Fruit fly (Drosophila melanogaster) whole organism, embryonic: ENCODE data around the gene CG31126.

Experiments
- CG10366 ChIP-seq: fragments of 200-800 bp; sonication (Bioruptor generic); IDR thresholded peaks from 2 replicates; pipeline ENCODE4 v1.3.6; 2022; ENCODE audit warnings: missing biosample characterization, missing genetic modification characterization
- CG11695 ChIP-seq: fragments of 200-800 bp; sonication (Bioruptor generic); IDR thresholded peaks from 3 replicates; pipeline ENCODE4 v1.3.6; 2022; ENCODE audit warnings: missing biosample characterization, missing genetic modification characterization
- CG11723 ChIP-seq: fragments of 200-800 bp; sonication (Bioruptor generic); optimal IDR thresholded peaks from 2 replicates; lab custom pipeline; 2017; ENCODE audit warnings: missing biosample characterization, mild to moderate bottlenecking, missing genetic modification characterization
- CG12104 ChIP-seq: fragments of 200-800 bp; sonication (Bioruptor generic); optimal IDR thresholded peaks from 3 replicates; lab custom pipeline; 2016; ENCODE audit warnings: missing biosample characterization, missing genetic modification characterization
- CG13424 ChIP-seq: fragments of 200-800 bp; sonication (Bioruptor generic); optimal IDR thresholded peaks from 2 replicates; lab custom pipeline; 2019; ENCODE audit warnings: missing biosample characterization, mild to moderate bottlenecking, missing genetic modification characterization, moderate library complexity
- CG14441 ChIP-seq: fragments of 200-800 bp; sonication (Bioruptor generic); IDR thresholded peaks from 2 replicates; pipeline ENCODE4 v1.3.6; 2022; ENCODE audit warnings: missing biosample characterization, missing genetic modification characterization
- CG14667 ChIP-seq: fragments of 200-800 bp; sonication (Bioruptor generic); IDR thresholded peaks from 2 replicates; pipeline ENCODE4 v1.3.6; 2022; ENCODE audit warnings: missing biosample characterization, missing genetic modification characterization
- CG15696 ChIP-seq: fragments of 200-800 bp; sonication (Bioruptor generic); optimal IDR thresholded peaks from 2 replicates; lab custom pipeline; 2019; ENCODE audit warnings: missing biosample characterization, mild to moderate bottlenecking, missing genetic modification characterization, moderate library complexity
- CG17802 ChIP-seq: fragments of 200-800 bp; sonication (Bioruptor generic); optimal IDR thresholded peaks from 2 replicates; lab custom pipeline; 2018; ENCODE audit warnings: missing biosample characterization, mild to moderate bottlenecking, missing genetic modification characterization, moderate library complexity
- CG2120 ChIP-seq: fragments of 200-800 bp; sonication (Bioruptor generic); optimal IDR thresholded peaks from 3 replicates; lab custom pipeline; 2016; ENCODE audit warnings: missing biosample characterization, missing genetic modification characterization
- CG2202 ChIP-seq: fragments of 200-800 bp; sonication (Bioruptor generic); optimal IDR thresholded peaks from 2 replicates; lab custom pipeline; 2018; ENCODE audit warnings: missing biosample characterization, mild to moderate bottlenecking, missing genetic modification characterization
- CG2889 ChIP-seq: fragments of 200-800 bp; sonication (Bioruptor generic); IDR thresholded peaks from 3 replicates; pipeline ENCODE4 v1.3.6; 2022; ENCODE audit warnings: missing biosample characterization, missing genetic modification characterization
- CG3407 ChIP-seq: fragments of 200-800 bp; sonication (Bioruptor generic); optimal IDR thresholded peaks from 2 replicates; lab custom pipeline; 2018; ENCODE audit warnings: missing biosample characterization, mild to moderate bottlenecking, missing genetic modification characterization
- CG3847 ChIP-seq: fragments of 200-800 bp; sonication (Bioruptor generic); IDR thresholded peaks from 2 replicates; pipeline ENCODE4 v1.3.6; 2022; ENCODE audit warnings: missing biosample characterization, missing genetic modification characterization
- CG7786 ChIP-seq: fragments of 200-800 bp; sonication (Bioruptor generic); optimal IDR thresholded peaks from 2 replicates; lab custom pipeline; 2016; ENCODE audit warnings: missing biosample characterization, missing genetic modification characterization
- CG7987 ChIP-seq: fragments of 200-800 bp; sonication (Bioruptor generic); optimal IDR thresholded peaks from 2 replicates; lab custom pipeline; 2018; ENCODE audit warnings: missing biosample characterization, mild to moderate bottlenecking, missing genetic modification characterization, moderate library complexity
- CG8924 ChIP-seq: fragments of 200-800 bp; optimal IDR thresholded peaks from 3 replicates; lab custom pipeline; 2019; ENCODE audit warnings: missing biosample characterization, mild to moderate bottlenecking, missing genetic modification characterization, moderate library complexity
- CG9437 ChIP-seq: fragments of 200-800 bp; sonication (Bioruptor generic); optimal IDR thresholded peaks from 2 replicates; lab custom pipeline; 2018; ENCODE audit warnings: missing biosample characterization, mild to moderate bottlenecking, missing genetic modification characterization
- Doc3 ChIP-seq: fragments of 200-800 bp; sonication (Bioruptor generic); IDR thresholded peaks from 3 replicates; pipeline ENCODE4 v1.3.6; 2022; ENCODE audit warnings: missing biosample characterization, missing genetic modification characterization; ENCODE audit not compliant: partially characterized antibody
- E2f1 ChIP-seq: fragments of 200-800 bp; sonication (Bioruptor generic); IDR thresholded peaks from 2 replicates; pipeline ENCODE4 v1.3.6; 2022; ENCODE audit warnings: missing biosample characterization, missing genetic modification characterization
- Fer2 ChIP-seq: fragments of 200-800 bp; sonication (Bioruptor generic); optimal IDR thresholded peaks from 2 replicates; lab custom pipeline; 2018; ENCODE audit warnings: missing biosample characterization, mild to moderate bottlenecking, missing genetic modification characterization, moderate library complexity
- Meics ChIP-seq: fragments of 200-800 bp; sonication (Bioruptor generic); optimal IDR thresholded peaks from 2 replicates; lab custom pipeline; 2017; ENCODE audit warnings: missing biosample characterization, mild to moderate bottlenecking, missing genetic modification characterization
- NK7.1 ChIP-seq: fragments of 200-800 bp; sonication (Bioruptor generic); optimal IDR thresholded peaks from 3 replicates; lab custom pipeline; 2016; ENCODE audit warnings: missing biosample characterization, missing genetic modification characterization
- Ptx1 ChIP-seq: fragments of 200-800 bp; sonication (Bioruptor generic); IDR thresholded peaks from 2 replicates; pipeline ENCODE4 v1.3.6; 2022; ENCODE audit warnings: missing biosample characterization, missing genetic modification characterization
- Rfx ChIP-seq: fragments of 200-800 bp; sonication (Bioruptor generic); IDR thresholded peaks from 2 replicates; pipeline ENCODE4 v1.3.6; 2022; ENCODE audit warnings: missing biosample characterization, missing genetic modification characterization
- Six4 ChIP-seq: fragments of 200-800 bp; sonication (Bioruptor generic); optimal IDR thresholded peaks from 2 replicates; lab custom pipeline; 2016; ENCODE audit warnings: missing biosample characterization, missing genetic modification characterization
- Xrp1 ChIP-seq: fragments of 200-800 bp; sonication (Bioruptor generic); IDR thresholded peaks from 2 replicates; pipeline ENCODE4 v1.3.6; 2022; ENCODE audit warnings: missing biosample characterization, missing genetic modification characterization
- ara ChIP-seq: fragments of 200-800 bp; sonication (Bioruptor generic); IDR thresholded peaks from 2 replicates; pipeline ENCODE4 v1.3.6; 2022; ENCODE audit warnings: missing biosample characterization, missing genetic modification characterization
- caup ChIP-seq: fragments of 200-800 bp; sonication (Bioruptor generic); optimal IDR thresholded peaks from 3 replicates; lab custom pipeline; 2017; ENCODE audit warnings: missing biosample characterization, mild to moderate bottlenecking, missing genetic modification characterization, moderate library complexity; ENCODE audit not compliant: severe bottlenecking
- cg ChIP-seq: fragments of 200-800 bp; sonication (Bioruptor generic); optimal IDR thresholded peaks from 3 replicates; lab custom pipeline; 2019; ENCODE audit warnings: missing biosample characterization, mild to moderate bottlenecking, missing genetic modification characterization, moderate library complexity
- dysf ChIP-seq: fragments of 200-800 bp; sonication (Bioruptor generic); IDR thresholded peaks from 3 replicates; pipeline ENCODE4 v1.3.6; 2022; ENCODE audit warnings: missing biosample characterization, missing genetic modification characterization
- esg ChIP-seq: fragments of 200-800 bp; sonication (Bioruptor generic); conservative IDR thresholded peaks from 2 replicates; pipeline ENCODE4 v1.3.6; 2022; ENCODE audit warnings: missing biosample characterization, missing genetic modification characterization
- fd3F ChIP-seq: fragments of 200-800 bp; sonication (Bioruptor generic); optimal IDR thresholded peaks from 2 replicates; lab custom pipeline; 2018; ENCODE audit warnings: missing biosample characterization, mild to moderate bottlenecking, missing genetic modification characterization, moderate library complexity
- grau ChIP-seq: fragments of 200-800 bp; optimal IDR thresholded peaks from 3 replicates; lab custom pipeline; 2019; ENCODE audit warnings: missing biosample characterization, mild to moderate bottlenecking, missing genetic modification characterization, moderate library complexity
- ind ChIP-seq: fragments of 200-800 bp; sonication (Bioruptor generic); optimal IDR thresholded peaks from 3 replicates; lab custom pipeline; 2016; ENCODE audit warnings: missing biosample characterization, missing genetic modification characterization
- klu ChIP-seq: fragments of 200-800 bp; sonication (Bioruptor generic); IDR thresholded peaks from 2 replicates; pipeline ENCODE4 v1.3.6; 2022; ENCODE audit warnings: missing biosample characterization, missing genetic modification characterization
- kni ChIP-seq: fragments of 200-800 bp; sonication (Bioruptor generic); optimal IDR thresholded peaks from 3 replicates; lab custom pipeline; 2017; ENCODE audit warnings: mild to moderate bottlenecking, missing biosample characterization, missing genetic modification reagents, missing genetic modification characterization
- mam ChIP-seq: fragments of 200-800 bp; sonication (Bioruptor generic); optimal IDR thresholded peaks from 3 replicates; lab custom pipeline; 2016; ENCODE audit warnings: missing biosample characterization, missing genetic modification characterization
- nmo ChIP-seq: fragments of 200-800 bp; sonication (Bioruptor generic); optimal IDR thresholded peaks from 2 replicates; lab custom pipeline; 2018; ENCODE audit warnings: missing biosample characterization, mild to moderate bottlenecking, missing genetic modification characterization, moderate library complexity
- pho ChIP-seq: fragments of 200-800 bp; sonication (Bioruptor generic); optimal IDR thresholded peaks from 2 replicates; lab custom pipeline; 2016; ENCODE audit warnings: missing biosample characterization, missing genetic modification characterization
- pnt ChIP-seq: fragments of 200-800 bp; sonication (Bioruptor generic); optimal IDR thresholded peaks from 3 replicates; lab custom pipeline; 2016; ENCODE audit warnings: missing biosample characterization, missing genetic modification characterization
- prd ChIP-seq, 3 experiments: fragments of >200 bp in 2 of 3; fragments of 200-800 bp in 1 of 3; sonication (Bioruptor generic) in 1 of 3; optimal IDR thresholded peaks in 2 of 3; IDR thresholded peaks in 1 of 3; 2 replicates in 2 of 3; 3 replicates in 1 of 3; pipeline versions ENCODE4 v1.3.6 to Lab custom; 2017 to 2022; ENCODE audit warnings: missing biosample characterization in 1 of 3, missing genetic modification characterization in 1 of 3
- sd ChIP-seq: fragments of 200-800 bp; sonication (Bioruptor generic); optimal IDR thresholded peaks from 3 replicates; lab custom pipeline; 2018; ENCODE audit warnings: missing biosample characterization, mild to moderate bottlenecking, missing genetic modification characterization, moderate library complexity
- sima ChIP-seq: fragments of 200-800 bp; sonication (Bioruptor generic); optimal IDR thresholded peaks from 2 replicates; lab custom pipeline; 2016; ENCODE audit warnings: missing biosample characterization, missing genetic modification characterization
- slp2 ChIP-seq: fragments of 200-800 bp; sonication (Bioruptor generic); optimal IDR thresholded peaks from 2 replicates; lab custom pipeline; 2016; ENCODE audit warnings: missing biosample characterization, missing genetic modification characterization
- sob ChIP-seq: fragments of 200-800 bp; sonication (Bioruptor generic); IDR thresholded peaks from 2 replicates; pipeline ENCODE4 v1.3.6; 2022; ENCODE audit warnings: missing biosample characterization, missing genetic modification characterization
- ssp ChIP-seq: fragments of 200-800 bp; sonication (Bioruptor generic); IDR thresholded peaks from 2 replicates; pipeline ENCODE4 v1.3.6; 2022; ENCODE audit warnings: missing biosample characterization, missing genetic modification characterization
- tap ChIP-seq: fragments of 200-800 bp; optimal IDR thresholded peaks from 3 replicates; lab custom pipeline; 2019; ENCODE audit warnings: missing biosample characterization, mild to moderate bottlenecking, missing genetic modification characterization, moderate library complexity
- unpg ChIP-seq: fragments of 200-800 bp; sonication (Bioruptor generic); optimal IDR thresholded peaks from 3 replicates; lab custom pipeline; 2018; ENCODE audit warnings: missing biosample characterization, mild to moderate bottlenecking, missing genetic modification characterization, moderate library complexity
- zfh2 ChIP-seq: fragments of 200-800 bp; sonication (Bioruptor generic); optimal IDR thresholded peaks from 2 replicates; lab custom pipeline; 2016; ENCODE audit warnings: missing biosample characterization, missing genetic modification characterization

Gene CG31126

DNA sequence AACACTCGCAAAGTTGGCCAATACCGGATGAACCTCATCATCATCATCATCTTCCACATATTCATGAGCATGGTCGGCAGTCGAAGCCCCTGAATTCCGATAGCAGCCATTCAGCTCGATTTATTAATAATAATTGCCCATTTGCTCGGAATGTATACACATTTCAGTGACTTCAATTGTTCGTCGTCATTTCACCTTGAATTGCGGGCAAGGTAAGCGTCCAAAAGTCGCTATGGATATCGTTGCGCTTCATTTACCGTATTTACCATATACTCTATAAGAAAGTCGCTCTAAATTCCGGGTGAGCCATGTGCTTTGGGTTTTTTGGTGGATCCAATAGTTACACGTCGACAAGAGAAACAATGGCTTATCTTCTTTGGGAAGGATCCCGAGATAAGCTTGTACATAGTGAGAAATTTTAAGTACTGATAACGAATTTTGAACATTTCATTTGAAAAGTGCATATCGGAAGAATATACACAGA is 33.4 kb upstream of the CG31126 start (continued):
- TF ChIP-seq caup (peak; percentile 0), tap (tag; lab: Kevin White, UChicago) (no peak), Doc3 (GFP tag; lab: Robert Waterston, UW) (no peak), CG15696 (tag; lab: Kevin White, UChicago) (peak; percentile 2), kni (no peak), ind (GFP tag; lab: Kevin White, UChicago) (peak; percentile 40), mam (GFP tag; lab: Kevin White, UChicago) (peak; percentile 23), CG11695 (GFP tag; lab: Robert Waterston, UW) (0 out of 3 replicates have a peak, but pooled peaks have one; percentile 57), ara (no peak), pnt (GFP tag; lab: Kevin White, UChicago) (no peak), E2f1 (peak; percentile 34; the same call in 1 of the 2 replicates), CG3847 (GFP tag; lab: Robert Waterston, UW) (peak; percentile 26; the same call in 1 of the 2 replicates), CG9437 (peak; percentile 45), nmo (peak; percentile 25), cg (GFP tag; lab: Kevin White, UChicago) (peak; percentile 53), CG13424 (tag; lab: Kevin White, UChicago) (peak; percentile 54), CG8924 (peak; percentile 24), NK7.1 (GFP tag; lab: Kevin White, UChicago) (peak; percentile 0), CG2889 (GFP tag; lab: Robert Waterston, UW) (no peak), CG11723 (peak; percentile 27), Six4 (GFP tag; lab: Kevin White, UChicago) (peak; percentile 6), unpg (GFP tag; lab: Kevin White, UChicago) (peak; percentile 37), prd (optimal IDR thresholded peaks at IDR 0.05; lab: Kevin White, UChicago) (no peak), prd (GFP tag; IDR thresholded peaks at IDR 0.05; lab: Robert Waterston, UW) (peak; percentile 31; the same call in 1 of the 3 replicates), grau (peak; percentile 43), Ptx1 (GFP tag; lab: Robert Waterston, UW) (peak; percentile 70), Xrp1 (peak; percentile 43; the same call in 1 of the 2 replicates), zfh2 (GFP tag; lab: Kevin White, UChicago) (peak; percentile 46), esg (GFP tag; lab: Robert Waterston, UW) (peak; percentile 23; the same call in 1 of the 2 replicates), klu (GFP tag; lab: Robert Waterston, UW) (no peak), pho (peak; percentile 18), Meics (GFP tag; lab: Kevin White, UChicago) (peak; percentile 22), ssp (GFP tag; lab: Robert Waterston, UW) (no peak), sob (GFP tag; lab: Robert Waterston, UW) (0 out of 2 replicates have a peak, but pooled peaks have one; percentile 8), CG12104 (GFP tag; lab: Kevin White, UChicago) (peak; percentile 22), Fer2 (no peak), CG2202 (tag; lab: Kevin White, UChicago) (no peak), sima (GFP tag; lab: Kevin White, UChicago) (no peak), CG14667 (no peak), dysf (peak; percentile 47; the same call in 1 of the 3 replicates), CG2120 (GFP tag; lab: Kevin White, UChicago) (peak; percentile 39), CG14441 (GFP tag; lab: Robert Waterston, UW) (peak; percentile 59), slp2 (GFP tag; lab: Kevin White, UChicago) (no peak), Rfx (GFP tag; lab: Robert Waterston, UW) (peak; percentile 17; the same call in 1 of the 2 replicates), CG7987 (peak; percentile 12), fd3F (GFP tag; lab: Kevin White, UChicago) (peak; percentile 37), sd (tag; lab: Kevin White, UChicago) (peak; percentile 87), CG10366 (GFP tag; lab: Robert Waterston, UW) (peak; percentile 22; the same call in 1 of the 2 replicates), CG17802 (tag; lab: Kevin White, UChicago) (no peak), CG3407 (GFP tag; lab: Kevin White, UChicago) (no peak), CG7786 (peak; percentile 38)
